Worm (Caenorhabditis elegans): ENCODE measurements around the gene clec-208.

- TF ChIP-seq tbx-8 (GFP tag; optimal IDR thresholded peaks at IDR 0.05), result no peak
- no peak for TF ChIP-seq lsy-2 (tag; optimal IDR thresholded peaks at IDR 0.05)
These were observed 28.9 kb upstream of the clec-208 start for ce11 chrV:2068728-2069443.
